Worm (Caenorhabditis elegans) whole organism, early embryonic: ENCODE data around the gene nhr-116.

Experiments used
- ama-1 ChIP-seq: fragments of 150-350 bp; optimal IDR thresholded peaks from 2 replicates; lab custom pipeline; 2014
- flt-1 ChIP-seq: fragments of 200-800 bp; sonication (Bioruptor generic); IDR thresholded peaks from 2 replicates; pipeline ENCODE4 v1.3.6; 2022; ENCODE audit warnings: missing genetic modification characterization, missing compliant biosample characterization
- hnd-1 ChIP-seq: sonication (generic microtip); optimal IDR thresholded peaks from 2 replicates; lab custom pipeline; 2016; ENCODE audit warnings: missing genetic modification characterization, missing compliant biosample characterization
- tbx-11 ChIP-seq: fragments of 200-800 bp; sonication (Bioruptor generic); IDR thresholded peaks from 2 replicates; pipeline ENCODE4 v1.3.6; 2022; ENCODE audit warnings: missing genetic modification characterization, missing compliant biosample characterization

DNA sequence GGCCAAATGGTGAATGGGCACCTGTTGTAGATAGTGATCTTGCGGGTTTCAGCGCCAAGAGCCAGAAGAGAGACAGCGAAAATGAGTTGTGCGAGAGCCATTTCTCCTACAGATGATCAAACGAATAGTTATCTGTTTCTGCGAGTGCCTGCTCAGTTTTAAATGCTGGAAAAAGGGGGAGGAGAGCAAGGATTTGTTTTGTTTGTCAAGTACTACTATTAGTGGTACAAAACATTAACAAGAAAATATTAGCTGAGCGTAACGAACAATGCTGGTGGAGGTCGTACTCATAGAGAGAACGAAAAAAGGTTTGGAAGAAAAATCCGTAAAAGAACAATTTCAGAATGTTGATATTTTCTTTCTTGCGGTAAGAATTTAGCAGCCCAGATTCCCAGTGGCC lies 40.6 kb upstream of the nhr-116 start, which contains the start of gene thn-4:
- no peak for TF ChIP-seq ama-1 (lab: Kevin White, UChicago)
- TF ChIP-seq hnd-1 (tag; lab: Kevin White, UChicago): no peak
- TF ChIP-seq tbx-11: no peak
- no peak for TF ChIP-seq flt-1 (GFP tag; lab: Robert Waterston, UW)
